Fruit fly (Drosophila melanogaster): ENCODE measurements around the gene CG32573.

Gene CG32573

dm6 chrX:16623524-16623923 lies 27.7 kb upstream of the CG32573 start:
- TF ChIP-seq Pif1B (GFP tag; optimal IDR thresholded peaks at IDR 0.05) (no peak), CG9948 (tag; optimal IDR thresholded peaks at IDR 0.05) (no peak), CG4496 (GFP tag; IDR thresholded peaks at IDR 0.05) (no peak), rn (GFP tag; IDR thresholded peaks at IDR 0.05) (no peak), fd96Ca (GFP tag; IDR thresholded peaks at IDR 0.05) (no peak), CG34367 (tag; optimal IDR thresholded peaks at IDR 0.05) (no peak), CG8159 (tag; optimal IDR thresholded peaks at IDR 0.05) (no peak), CG13204 (GFP tag; optimal IDR thresholded peaks at IDR 0.05) (no peak), CG12605 (GFP tag; IDR thresholded peaks at IDR 0.05) (no peak), CG17806 (tag; optimal IDR thresholded peaks at IDR 0.05) (no peak), Snoo (tag; optimal IDR thresholded peaks at IDR 0.05) (no peak), CG15710 (tag; optimal IDR thresholded peaks at IDR 0.05) (no peak)

- TF ChIP-seq CG8301 (tag; optimal IDR thresholded peaks at IDR 0.05) (no peak), rn (GFP tag; IDR thresholded peaks at IDR 0.05) (no peak), CG9948 (tag; optimal IDR thresholded peaks at IDR 0.05) (no peak), CG10348 (GFP tag; IDR thresholded peaks at IDR 0.05) (no peak), Pif1A (GFP tag; optimal IDR thresholded peaks at IDR 0.05) (no peak), CG32121 (GFP tag; IDR thresholded peaks at IDR 0.05) (no peak), CG8159 (tag; optimal IDR thresholded peaks at IDR 0.05) (no peak)
Observed at dm6 chrX:16624519-16624918, 26.7 kb upstream of the CG32573 start.

dm6 chrX:16632135-16632534 lies 19.0 kb upstream of the CG32573 start, which contains the start of gene CG9777:
Gene CG9777, minus strand, starts transcription at chrX:16632235.
- TF ChIP-seq CG13204 (GFP tag; optimal IDR thresholded peaks at IDR 0.05) = no peak
- no peak for TF ChIP-seq Pif1A (GFP tag; optimal IDR thresholded peaks at IDR 0.05)
- TF ChIP-seq CG12605 (GFP tag; IDR thresholded peaks at IDR 0.05) = no peak
- no peak for TF ChIP-seq CG32121 (GFP tag; IDR thresholded peaks at IDR 0.05)
- no peak for TF ChIP-seq CG8301 (tag; optimal IDR thresholded peaks at IDR 0.05)
- no peak for TF ChIP-seq CG15710 (tag; optimal IDR thresholded peaks at IDR 0.05)
- no peak for TF ChIP-seq CG8159 (tag; optimal IDR thresholded peaks at IDR 0.05)
- no peak for TF ChIP-seq CG10348 (GFP tag; IDR thresholded peaks at IDR 0.05)
- TF ChIP-seq EcR (GFP tag; optimal IDR thresholded peaks at IDR 0.05) = no peak
- TF ChIP-seq CG9948 (tag; optimal IDR thresholded peaks at IDR 0.05) = no peak
- TF ChIP-seq Ets98B (GFP tag; IDR thresholded peaks at IDR 0.05) = no peak

- TF ChIP-seq CG9948 (tag; optimal IDR thresholded peaks at IDR 0.05) = no peak
- no peak for TF ChIP-seq CG17806 (tag; optimal IDR thresholded peaks at IDR 0.05)
- TF ChIP-seq CG8301 (tag; optimal IDR thresholded peaks at IDR 0.05) = peak; percentile 10
- TF ChIP-seq EcR (GFP tag; optimal IDR thresholded peaks at IDR 0.05) = peak; percentile 32
- TF ChIP-seq CG32121 (GFP tag; IDR thresholded peaks at IDR 0.05) = peak; percentile 65
- TF ChIP-seq CG10348 (GFP tag; IDR thresholded peaks at IDR 0.05) = no peak
- no peak for TF ChIP-seq Pif1B (GFP tag; optimal IDR thresholded peaks at IDR 0.05)
- peak; percentile 65; the same call in 2 of the 3 replicates for TF ChIP-seq CG4496 (GFP tag; IDR thresholded peaks at IDR 0.05)
- peak; percentile 34; the same call in 1 of the 2 replicates for TF ChIP-seq CG12605 (GFP tag; IDR thresholded peaks at IDR 0.05)
- TF ChIP-seq D1 (tag; optimal IDR thresholded peaks at IDR 0.05) = no peak
- TF ChIP-seq Ets98B (GFP tag; IDR thresholded peaks at IDR 0.05) = peak; percentile 30; the same call in 1 of the 2 replicates
- peak; percentile 41 for TF ChIP-seq CG13204 (GFP tag; optimal IDR thresholded peaks at IDR 0.05)
- peak; percentile 71 for TF ChIP-seq CG14655 (GFP tag; optimal IDR thresholded peaks at IDR 0.05)
- TF ChIP-seq CG15710 (tag; optimal IDR thresholded peaks at IDR 0.05) = peak; percentile 8
- TF ChIP-seq CG8159 (tag; optimal IDR thresholded peaks at IDR 0.05) = peak; percentile 21
- TF ChIP-seq fd96Ca (GFP tag; IDR thresholded peaks at IDR 0.05) = peak; percentile 66; the same call in 2 of the 3 replicates
- TF ChIP-seq rn (GFP tag; IDR thresholded peaks at IDR 0.05) = peak; percentile 2; the same call in 1 of the 2 replicates
- TF ChIP-seq gl (tag; optimal IDR thresholded peaks at IDR 0.05) = peak; percentile 63
Observed at dm6 chrX:16633181-16633957, 17.8 kb upstream of the CG32573 start.

dm6 chrX:16637106-16637590 lies 14.0 kb upstream of the CG32573 start, which contains the start of gene Rok:
Gene Rok, minus strand, starts transcription at chrX:16637414.
- TF ChIP-seq CG12605 (GFP tag; IDR thresholded peaks at IDR 0.05) = no peak
- no peak for TF ChIP-seq CG34367 (tag; optimal IDR thresholded peaks at IDR 0.05)
- no peak for TF ChIP-seq Pif1A (GFP tag; optimal IDR thresholded peaks at IDR 0.05)
- TF ChIP-seq rn (GFP tag; IDR thresholded peaks at IDR 0.05) = no peak
- no peak for TF ChIP-seq gl (tag; optimal IDR thresholded peaks at IDR 0.05)
- no peak for TF ChIP-seq CG32121 (GFP tag; IDR thresholded peaks at IDR 0.05)
- no peak for TF ChIP-seq CG15710 (tag; optimal IDR thresholded peaks at IDR 0.05)
- TF ChIP-seq CG14655 (GFP tag; optimal IDR thresholded peaks at IDR 0.05) = no peak
- no peak for TF ChIP-seq CG17806 (tag; optimal IDR thresholded peaks at IDR 0.05)
- TF ChIP-seq Snoo (tag; optimal IDR thresholded peaks at IDR 0.05) = no peak
- peak; percentile 22 for TF ChIP-seq EcR (GFP tag; optimal IDR thresholded peaks at IDR 0.05)
- TF ChIP-seq CG13204 (GFP tag; optimal IDR thresholded peaks at IDR 0.05) = peak; percentile 41
- no peak for TF ChIP-seq CG10348 (GFP tag; IDR thresholded peaks at IDR 0.05)
- TF ChIP-seq Pif1B (GFP tag; optimal IDR thresholded peaks at IDR 0.05) = no peak
- TF ChIP-seq CG8159 (tag; optimal IDR thresholded peaks at IDR 0.05) = no peak
- no peak for TF ChIP-seq CG4496 (GFP tag; IDR thresholded peaks at IDR 0.05)
- TF ChIP-seq CG8301 (tag; optimal IDR thresholded peaks at IDR 0.05) = no peak
